Worm (Caenorhabditis elegans) whole organism, L1 larva: ENCODE data around the gene F52G3.8.

Experiments used
- C16A3.4 ChIP-seq: fragments of 150-350 bp; optimal IDR thresholded peaks from 2 replicates; lab custom pipeline; 2014; ENCODE audit warnings: missing biosample characterization, missing genetic modification characterization
- C34B4.2 ChIP-seq: sonication (generic microtip); optimal IDR thresholded peaks from 2 replicates; lab custom pipeline; 2017; ENCODE audit warnings: mild to moderate bottlenecking, missing genetic modification characterization, missing compliant biosample characterization
- aha-1 ChIP-seq: fragments of 150-350 bp; optimal IDR thresholded peaks from 2 replicates; lab custom pipeline; 2014; ENCODE audit warnings: missing biosample characterization, missing genetic modification characterization
- ama-1 ChIP-seq: fragments of 150-350 bp; optimal IDR thresholded peaks from 2 replicates; lab custom pipeline; 2014
- blmp-1 ChIP-seq: fragments of 150-350 bp; optimal IDR thresholded peaks from 2 replicates; lab custom pipeline; 2014; ENCODE audit warnings: missing biosample characterization, missing genetic modification characterization
- ceh-88 ChIP-seq: fragments of 200-800 bp; sonication (Bioruptor generic); IDR thresholded peaks from 2 replicates; pipeline ENCODE4 v1.3.6; 2022; ENCODE audit warnings: missing genetic modification characterization, missing compliant biosample characterization
- ces-1 ChIP-seq: fragments of 150-350 bp; optimal IDR thresholded peaks from 2 replicates; lab custom pipeline; 2014; ENCODE audit warnings: missing biosample characterization, missing genetic modification reagents, missing genetic modification characterization
- dsc-1 ChIP-seq: sonication (generic microtip); optimal IDR thresholded peaks from 2 replicates; lab custom pipeline; 2016; ENCODE audit warnings: mild to moderate bottlenecking, missing genetic modification characterization, missing compliant biosample characterization
- efl-1 ChIP-seq, 4 experiments: fragments of 150-350 bp; optimal IDR thresholded peaks in 3 of 4; peaks in 1 of 4; 1 replicate in 1 of 4; 2 replicates in 3 of 4; lab custom pipeline; 2014; ENCODE audit warnings: missing biosample characterization in 2 of 4, missing genetic modification characterization in 2 of 4, missing genetic modification reagents in 2 of 4
- egl-13 ChIP-seq: sonication (generic microtip); optimal IDR thresholded peaks from 2 replicates; lab custom pipeline; 2016; ENCODE audit warnings: missing genotype, missing genetic modification reagents, missing genetic modification characterization, missing compliant biosample characterization
- egl-27 ChIP-seq, 2 experiments: fragments of 150-350 bp in 1 of 2; sonication (generic microtip); optimal IDR thresholded peaks; 3 replicates each; lab custom pipeline; 2017 to 2018; ENCODE audit warnings: missing biosample characterization in 2 of 2, missing genetic modification characterization in 2 of 2, missing genetic modification reagents in 2 of 2
- elt-2 ChIP-seq: sonication (generic microtip); optimal IDR thresholded peaks from 2 replicates; lab custom pipeline; 2016; ENCODE audit warnings: missing genetic modification characterization, mild to moderate bottlenecking, inconsistent platforms, missing compliant biosample characterization, missing genetic modification reagents
- elt-3 ChIP-seq, 6 experiments: fragments of 150-350 bp in 1 of 6; sonication (generic microtip); optimal IDR thresholded peaks; 2 replicates each; lab custom pipeline; 2017 to 2018; ENCODE audit warnings: missing biosample characterization in 6 of 6, missing genetic modification characterization in 6 of 6, inconsistent platforms in 1 of 6
- ets-5 ChIP-seq: fragments of 200-800 bp; sonication (Bioruptor generic); IDR thresholded peaks from 2 replicates; pipeline ENCODE4 v1.3.6; 2022; ENCODE audit warnings: missing genetic modification characterization, missing compliant biosample characterization
- fkh-10 ChIP-seq: sonication (generic microtip); optimal IDR thresholded peaks from 2 replicates; lab custom pipeline; 2017; ENCODE audit warnings: missing biosample characterization, missing genetic modification reagents, missing genetic modification characterization
- fkh-4 ChIP-seq: sonication (generic microtip); optimal IDR thresholded peaks from 2 replicates; lab custom pipeline; 2016; ENCODE audit warnings: missing compliant biosample characterization, missing genetic modification characterization, borderline replicate concordance
- fkh-8 ChIP-seq: sonication (generic microtip); optimal IDR thresholded peaks from 2 replicates; lab custom pipeline; 2016; ENCODE audit warnings: mild to moderate bottlenecking, missing genetic modification characterization, missing compliant biosample characterization
- grh-1 ChIP-seq: fragments of 200-800 bp; sonication (Bioruptor generic); IDR thresholded peaks from 2 replicates; pipeline ENCODE4 v1.3.6; 2022; ENCODE audit warnings: missing genetic modification reagents, missing genetic modification characterization, missing compliant biosample characterization
- hpl-2 ChIP-seq: fragments of 150-350 bp; optimal IDR thresholded peaks from 2 replicates; lab custom pipeline; 2014; ENCODE audit warnings: missing biosample characterization, missing genetic modification reagents, missing genetic modification characterization
- irx-1 ChIP-seq: sonication (generic microtip); optimal IDR thresholded peaks from 2 replicates; lab custom pipeline; 2016; ENCODE audit warnings: missing genetic modification characterization, missing compliant biosample characterization
- isw-1 ChIP-seq: fragments of 200-800 bp; sonication (Bioruptor generic); IDR thresholded peaks from 2 replicates; pipeline ENCODE4 v1.3.6; 2022; ENCODE audit warnings: missing genetic modification characterization, missing compliant biosample characterization
- jun-1 ChIP-seq: fragments of 150-350 bp; optimal IDR thresholded peaks from 2 replicates; lab custom pipeline; 2014; ENCODE audit warnings: missing biosample characterization, missing genetic modification reagents, missing genetic modification characterization
- lin-13 ChIP-seq: fragments of 150-350 bp; optimal IDR thresholded peaks from 2 replicates; lab custom pipeline; 2014; ENCODE audit warnings: missing biosample characterization, missing genetic modification reagents, missing genetic modification characterization
- lin-39 ChIP-seq: fragments of 150-350 bp; optimal IDR thresholded peaks from 2 replicates; lab custom pipeline; 2014; ENCODE audit warnings: missing biosample characterization, missing genetic modification reagents, missing genetic modification characterization
- lsy-2 ChIP-seq, 2 experiments: fragments of 150-350 bp; optimal IDR thresholded peaks; 2 replicates each; lab custom pipeline; 2014; ENCODE audit warnings: missing biosample characterization in 2 of 2, missing genetic modification characterization in 2 of 2
- mab-9 ChIP-seq: fragments of 200-800 bp; sonication (Bioruptor generic); IDR thresholded peaks from 2 replicates; pipeline ENCODE4 v1.3.6; 2022; ENCODE audit warnings: missing genetic modification reagents, missing genetic modification characterization, missing compliant biosample characterization
- mdl-1 ChIP-seq, 2 experiments: fragments of 150-350 bp; optimal IDR thresholded peaks; 2 replicates each; lab custom pipeline; 2014 to 2017; ENCODE audit warnings: missing biosample characterization in 2 of 2, missing genetic modification characterization in 2 of 2, inconsistent platforms in 1 of 2
- mep-1 ChIP-seq: fragments of 150-350 bp; optimal IDR thresholded peaks from 2 replicates; lab custom pipeline; 2014; ENCODE audit warnings: missing biosample characterization, missing genetic modification characterization
- nhr-19 ChIP-seq: fragments of 200-800 bp; sonication (Bioruptor generic); conservative IDR thresholded peaks from 2 replicates; pipeline ENCODE4 v1.3.6; 2022; ENCODE audit warnings: missing genetic modification characterization, missing compliant biosample characterization
- nhr-20 ChIP-seq: sonication (generic microtip); optimal IDR thresholded peaks from 2 replicates; lab custom pipeline; 2016; ENCODE audit warnings: mild to moderate bottlenecking, missing genetic modification characterization, missing compliant biosample characterization
- nhr-237 ChIP-seq: fragments of 150-350 bp; optimal IDR thresholded peaks from 2 replicates; lab custom pipeline; 2014; ENCODE audit warnings: missing biosample characterization, missing genetic modification characterization
- nhr-47 ChIP-seq: sonication (generic microtip); optimal IDR thresholded peaks from 2 replicates; lab custom pipeline; 2016; ENCODE audit warnings: mild to moderate bottlenecking, missing genetic modification characterization, moderate library complexity, missing compliant biosample characterization
- nhr-84 ChIP-seq: sonication (generic microtip); optimal IDR thresholded peaks from 2 replicates; lab custom pipeline; 2017; ENCODE audit warnings: missing biosample characterization, missing genetic modification characterization
- nhr-85 ChIP-seq: sonication (generic microtip); peaks from one replicate; lab custom pipeline; 2016; ENCODE audit warnings: missing genetic modification characterization, inconsistent platforms, missing compliant biosample characterization
- pax-3 ChIP-seq: fragments of 200-800 bp; sonication (Bioruptor generic); optimal IDR thresholded peaks from 2 replicates; lab custom pipeline; 2018; ENCODE audit warnings: mild to moderate bottlenecking, missing genetic modification characterization, moderate library complexity, missing compliant biosample characterization
- rnt-1 ChIP-seq: sonication (generic microtip); optimal IDR thresholded peaks from 2 replicates; lab custom pipeline; 2016; ENCODE audit warnings: mild to moderate bottlenecking, missing genetic modification characterization, moderate library complexity, missing compliant biosample characterization
- snpc-4 ChIP-seq: fragments of 150-350 bp; optimal IDR thresholded peaks from 2 replicates; lab custom pipeline; 2014; ENCODE audit warnings: missing biosample characterization, missing genetic modification characterization
- snu-23 ChIP-seq: sonication (generic microtip); optimal IDR thresholded peaks from 2 replicates; lab custom pipeline; 2016; ENCODE audit warnings: missing genetic modification characterization, missing compliant biosample characterization
- sox-4 ChIP-seq: sonication (generic microtip); optimal IDR thresholded peaks from 2 replicates; lab custom pipeline; 2016; ENCODE audit warnings: missing genetic modification characterization, missing compliant biosample characterization
- sptf-1 ChIP-seq: fragments of 150-350 bp; optimal IDR thresholded peaks from 2 replicates; lab custom pipeline; 2014; ENCODE audit warnings: missing biosample characterization, missing genetic modification characterization
- sup-37 ChIP-seq: fragments of 200-800 bp; sonication (Bioruptor generic); optimal IDR thresholded peaks from 2 replicates; lab custom pipeline; 2018; ENCODE audit warnings: mild to moderate bottlenecking, missing genetic modification characterization, missing compliant biosample characterization
- swsn-7 ChIP-seq: sonication (generic microtip); optimal IDR thresholded peaks from 2 replicates; lab custom pipeline; 2016; ENCODE audit warnings: missing genetic modification characterization, missing compliant biosample characterization
- tlp-1 ChIP-seq: fragments of 150-350 bp; optimal IDR thresholded peaks from 2 replicates; lab custom pipeline; 2014; ENCODE audit warnings: missing biosample characterization, missing genetic modification characterization
- unc-130 ChIP-seq: fragments of 150-350 bp; optimal IDR thresholded peaks from 2 replicates; lab custom pipeline; 2017; ENCODE audit warnings: missing biosample characterization, missing genetic modification characterization, inconsistent platforms
- unc-98 ChIP-seq: fragments of 200-800 bp; sonication (Bioruptor generic); IDR thresholded peaks from 2 replicates; pipeline ENCODE4 v1.3.6; 2022; ENCODE audit warnings: missing genetic modification characterization, missing compliant biosample characterization
- zag-1 ChIP-seq: fragments of 150-350 bp; optimal IDR thresholded peaks from 2 replicates; lab custom pipeline; 2014; ENCODE audit warnings: missing biosample characterization, missing genetic modification characterization
- zip-4 ChIP-seq: fragments of 200-800 bp; sonication (Bioruptor generic); optimal IDR thresholded peaks from 2 replicates; lab custom pipeline; 2018; ENCODE audit warnings: mild to moderate bottlenecking, missing genetic modification characterization, moderate library complexity, missing compliant biosample characterization
- ztf-4 ChIP-seq: fragments of 150-350 bp; optimal IDR thresholded peaks from 2 replicates; lab custom pipeline; 2014; ENCODE audit warnings: missing biosample characterization, missing genetic modification characterization

The F52G3.8 gene

ce11 chrX:16932339-16932738 lies 20.4 kb downstream of the F52G3.8 start:
- TF ChIP-seq isw-1 (GFP tag; lab: Robert Waterston, UW), result peak; percentile 44
- TF ChIP-seq ceh-88 (GFP tag; lab: Robert Waterston, UW), result peak; percentile 79
- peak; percentile 89 for TF ChIP-seq mab-9 (GFP tag; lab: Robert Waterston, UW)
- TF ChIP-seq grh-1, result peak; percentile 67
- peak; percentile 40; the same call in 1 of the 2 replicates for TF ChIP-seq unc-98 (GFP tag; lab: Robert Waterston, UW)
- TF ChIP-seq nhr-19 (GFP tag; lab: Robert Waterston, UW), result peak; percentile 44; the same call in 1 of the 2 replicates
- TF ChIP-seq ets-5 (GFP tag; lab: Robert Waterston, UW), result 0 out of 2 replicates have a peak, but pooled peaks have one; percentile 65
- TF ChIP-seq, all 84 proteins: peak for 7; not testable (repeated sequence) for 77

ce11 chrX:16931255-16932023 lies 21.3 kb downstream of the F52G3.8 start:
- TF ChIP-seq zag-1 (no peak), nhr-19 (GFP tag; lab: Robert Waterston, UW) (peak; percentile 69), egl-13 (tag; lab: Kevin White, UChicago) (no peak), fkh-8 (tag; lab: Kevin White, UChicago) (no peak), hpl-2 (no peak), nhr-20 (tag; lab: Kevin White, UChicago) (peak; percentile 47), aha-1 (tag; lab: Kevin White, UChicago) (peak; percentile 16), nhr-84 (tag; lab: Kevin White, UChicago) (peak; percentile 12), mdl-1 (tag; optimal IDR thresholded peaks at IDR 0.05; lab: Kevin White, UChicago) (peak in 1 of 2 experiments; percentile 5), nhr-85 (tag; lab: Kevin White, UChicago) (peak; percentile 89), tlp-1 (tag; lab: Kevin White, UChicago) (no peak), mep-1 (tag; lab: Kevin White, UChicago) (peak; percentile 46), C16A3.4 (tag; lab: Kevin White, UChicago) (peak; percentile 56), efl-1 (optimal IDR thresholded peaks at IDR 0.05; lab: Kevin White, UChicago) (peak in 1 of 2 experiments; percentile 36), efl-1 (GFP tag; optimal IDR thresholded peaks at IDR 0.05 in 1 of 2; lab: Kevin White, UChicago) (peak in 1 of 2 experiments; percentile 90), mab-9 (GFP tag; lab: Robert Waterston, UW) (peak; percentile 83), rnt-1 (tag; lab: Kevin White, UChicago) (peak; percentile 76), C34B4.2 (no peak), nhr-237 (no peak), sox-4 (peak; percentile 13), unc-130 (tag; lab: Kevin White, UChicago) (peak; percentile 72), elt-2 (tag; lab: Kevin White, UChicago) (no peak), sup-37 (peak; percentile 34), egl-27 (tag; optimal IDR thresholded peaks at IDR 0.05; lab: Kevin White, UChicago) (peak in 1 of 2 experiments; percentile 38), fkh-10 (no peak), lsy-2 (tag; optimal IDR thresholded peaks at IDR 0.05; lab: Kevin White, UChicago) (peak in 1 of 2 experiments; percentile 45), elt-3 (tag; optimal IDR thresholded peaks at IDR 0.05; lab: Kevin White, UChicago) (peak in 2 of 6 experiments; percentile 18 to 33), isw-1 (GFP tag; lab: Robert Waterston, UW) (peak; percentile 47), ama-1 (peak; percentile 99), ztf-4 (tag; lab: Kevin White, UChicago) (peak; percentile 76), blmp-1 (no peak), zip-4 (GFP tag; lab: Kevin White, UChicago) (no peak), pax-3 (tag; lab: Kevin White, UChicago) (peak; percentile 47), irx-1 (no peak), ces-1 (GFP tag; lab: Kevin White, UChicago) (no peak), fkh-4 (tag; lab: Kevin White, UChicago) (no peak), jun-1 (tag; lab: Kevin White, UChicago) (no peak), swsn-7 (tag; lab: Kevin White, UChicago) (peak; percentile 28), nhr-47 (tag; lab: Kevin White, UChicago) (peak; percentile 47), ets-5 (GFP tag; lab: Robert Waterston, UW) (0 out of 2 replicates have a peak, but pooled peaks have one; percentile 89), snu-23 (GFP tag; lab: Kevin White, UChicago) (peak; percentile 55), dsc-1 (tag; lab: Kevin White, UChicago) (peak; percentile 11), grh-1 (peak; percentile 69), ceh-88 (GFP tag; lab: Robert Waterston, UW) (peak; percentile 79), snpc-4 (tag; lab: Kevin White, UChicago) (no peak), sptf-1 (tag; lab: Kevin White, UChicago) (no peak), lin-39 (tag; lab: Kevin White, UChicago) (no peak), lin-13 (GFP tag; lab: Kevin White, UChicago) (peak; percentile 54)
